Fruit fly (Drosophila melanogaster) whole organism, prepupa: Measurements from ENCODE around the gene CG6066.

Source experiments
- Blimp-1 ChIP-seq: fragments of 200-800 bp; sonication (Bioruptor generic); optimal IDR thresholded peaks from 3 replicates; lab custom pipeline; 2017; ENCODE audit warnings: missing biosample characterization, missing genetic modification characterization, mild to moderate bottlenecking, moderate library complexity, missing genetic modification reagents
- CG10631 ChIP-seq: fragments of 200-800 bp; sonication (Bioruptor generic); optimal IDR thresholded peaks from 2 replicates; lab custom pipeline; 2016; ENCODE audit warnings: missing biosample characterization, missing genetic modification characterization
- CG10669 ChIP-seq: fragments of 200-800 bp; sonication (Bioruptor generic); optimal IDR thresholded peaks from 3 replicates; lab custom pipeline; 2018; ENCODE audit warnings: missing biosample characterization, mild to moderate bottlenecking, missing genetic modification characterization, moderate library complexity
- CG11902 ChIP-seq: fragments of 200-800 bp; sonication (Bioruptor generic); optimal IDR thresholded peaks from 3 replicates; lab custom pipeline; 2016; ENCODE audit warnings: missing biosample characterization, missing genetic modification characterization
- CG15336 ChIP-seq: fragments of 200-800 bp; sonication (Bioruptor generic); IDR thresholded peaks from 2 replicates; pipeline ENCODE4 v1.3.6; 2022; ENCODE audit warnings: missing biosample characterization, missing genetic modification characterization
- CG3032 ChIP-seq: fragments of 200-800 bp; optimal IDR thresholded peaks from 2 replicates; lab custom pipeline; 2019; ENCODE audit warnings: missing biosample characterization, mild to moderate bottlenecking, missing genetic modification characterization, moderate library complexity
- CG32006 ChIP-seq: fragments of 200-800 bp; sonication (Bioruptor generic); optimal IDR thresholded peaks from 3 replicates; lab custom pipeline; 2017; ENCODE audit warnings: missing biosample characterization, mild to moderate bottlenecking, missing genetic modification characterization
- CG3919 ChIP-seq: fragments of 200-800 bp; sonication (Bioruptor generic); optimal IDR thresholded peaks from 3 replicates; lab custom pipeline; 2016; ENCODE audit warnings: missing biosample characterization, missing genetic modification characterization
- CG7368 ChIP-seq: fragments of 200-800 bp; sonication (Bioruptor generic); optimal IDR thresholded peaks from 3 replicates; lab custom pipeline; 2016; ENCODE audit warnings: missing biosample characterization, missing genetic modification characterization
- CG8119 ChIP-seq: fragments of 200-800 bp; sonication (Bioruptor generic); IDR thresholded peaks from 3 replicates; pipeline ENCODE4 v1.3.6; 2022; ENCODE audit warnings: missing biosample characterization, missing genetic modification characterization
- CG8319 ChIP-seq: fragments of 200-800 bp; sonication (Bioruptor generic); optimal IDR thresholded peaks from 3 replicates; lab custom pipeline; 2016; ENCODE audit warnings: missing biosample characterization, missing genetic modification characterization
- CG8632 ChIP-seq: fragments of 200-800 bp; sonication (Bioruptor generic); optimal IDR thresholded peaks from 3 replicates; lab custom pipeline; 2016; ENCODE audit warnings: missing biosample characterization, missing genetic modification characterization
- CG9139 ChIP-seq: fragments of 200-800 bp; sonication (Bioruptor generic); optimal IDR thresholded peaks from 3 replicates; lab custom pipeline; 2017; ENCODE audit warnings: missing biosample characterization, mild to moderate bottlenecking, missing genetic modification characterization
- Eip75B ChIP-seq: fragments of 200-800 bp; sonication (Bioruptor generic); optimal IDR thresholded peaks from 3 replicates; lab custom pipeline; 2016; ENCODE audit warnings: missing biosample characterization, missing genetic modification characterization
- Eip78C ChIP-seq: fragments of 200-800 bp; sonication (Bioruptor generic); peaks from one replicate; lab custom pipeline; 2016; ENCODE audit warnings: missing biosample characterization, missing genetic modification characterization
- Eip93F ChIP-seq: fragments of 200-800 bp; sonication (Bioruptor generic); optimal IDR thresholded peaks from 2 replicates; lab custom pipeline; 2016; ENCODE audit warnings: missing biosample characterization, mild to moderate bottlenecking, missing genetic modification characterization
- Ets96B ChIP-seq: fragments of 200-800 bp; optimal IDR thresholded peaks from 2 replicates; lab custom pipeline; 2019; ENCODE audit warnings: missing biosample characterization, mild to moderate bottlenecking, missing genetic modification characterization, moderate library complexity
- Gug ChIP-seq: fragments of 200-800 bp; sonication (Bioruptor generic); IDR thresholded peaks from 2 replicates; pipeline ENCODE4 v1.3.6; 2022; ENCODE audit warnings: missing biosample characterization, missing genetic modification characterization
- Hr39 ChIP-seq: fragments of 200-800 bp; sonication (Bioruptor generic); optimal IDR thresholded peaks from 2 replicates; lab custom pipeline; 2016; ENCODE audit warnings: missing biosample characterization, missing genetic modification characterization
- Lpt ChIP-seq: fragments of 200-800 bp; sonication (Bioruptor generic); optimal IDR thresholded peaks from 3 replicates; lab custom pipeline; 2016; ENCODE audit warnings: missing biosample characterization, missing genetic modification characterization
- Met ChIP-seq: fragments of 200-800 bp; sonication (Bioruptor generic); optimal IDR thresholded peaks from 3 replicates; lab custom pipeline; 2016; ENCODE audit warnings: missing biosample characterization, missing genetic modification characterization
- Sox102F ChIP-seq: fragments of 200-800 bp; sonication (Bioruptor generic); optimal IDR thresholded peaks from 2 replicates; lab custom pipeline; 2016; ENCODE audit warnings: missing biosample characterization, mild to moderate bottlenecking, missing genetic modification characterization
- Sox14 ChIP-seq: fragments of 200-800 bp; sonication (Bioruptor generic); optimal IDR thresholded peaks from 3 replicates; lab custom pipeline; 2016; ENCODE audit warnings: missing biosample characterization, missing genetic modification characterization
- Sox15 ChIP-seq: fragments of 200-800 bp; sonication (Bioruptor generic); optimal IDR thresholded peaks from 3 replicates; lab custom pipeline; 2016; ENCODE audit warnings: missing biosample characterization, missing genetic modification characterization
- achi ChIP-seq: fragments of 200-800 bp; sonication (Bioruptor generic); optimal IDR thresholded peaks from 3 replicates; lab custom pipeline; 2016; ENCODE audit warnings: missing biosample characterization, missing genetic modification characterization
- acj6 ChIP-seq: fragments of 200-800 bp; sonication (Bioruptor generic); optimal IDR thresholded peaks from 3 replicates; lab custom pipeline; 2016; ENCODE audit warnings: missing biosample characterization, missing genetic modification characterization
- dsx ChIP-seq: fragments of 200-800 bp; optimal IDR thresholded peaks from 3 replicates; lab custom pipeline; 2019; ENCODE audit warnings: missing biosample characterization, mild to moderate bottlenecking, missing genetic modification characterization, moderate library complexity; ENCODE audit not compliant: poor library complexity, severe bottlenecking
- eg ChIP-seq: fragments of 200-800 bp; sonication (Bioruptor generic); IDR thresholded peaks from 3 replicates; pipeline ENCODE4 v1.3.6; 2022; ENCODE audit warnings: missing biosample characterization, missing genetic modification characterization
- fd85E ChIP-seq: fragments of 200-800 bp; sonication (Bioruptor generic); optimal IDR thresholded peaks from 3 replicates; lab custom pipeline; 2016; ENCODE audit warnings: missing biosample characterization, missing genetic modification characterization
- fkh ChIP-seq: fragments of 200-800 bp; sonication (Bioruptor generic); optimal IDR thresholded peaks from 3 replicates; lab custom pipeline; 2017; ENCODE audit warnings: missing biosample characterization, mild to moderate bottlenecking, missing genetic modification characterization, moderate library complexity
- ss ChIP-seq, 2 experiments: fragments of 200-800 bp; sonication (Bioruptor generic); optimal IDR thresholded peaks; 2 replicates in 1 of 2; 3 replicates in 1 of 2; lab custom pipeline; 2017 to 2018; ENCODE audit warnings: mild to moderate bottlenecking in 2 of 2, missing biosample characterization in 2 of 2, missing genetic modification characterization in 2 of 2, moderate library complexity in 1 of 2
- topi ChIP-seq: fragments of 200-800 bp; sonication (Bioruptor generic); optimal IDR thresholded peaks from 3 replicates; lab custom pipeline; 2016; ENCODE audit warnings: missing biosample characterization, missing genetic modification characterization
- vri ChIP-seq: fragments of 200-800 bp; sonication (Bioruptor generic); optimal IDR thresholded peaks from 3 replicates; lab custom pipeline; 2016; ENCODE audit warnings: missing biosample characterization, mild to moderate bottlenecking, missing genetic modification characterization

The CG6066 gene

dm6 chr3R:27084528-27085052 is 31.9 kb downstream of the CG6066 start (continued):
- TF ChIP-seq eg (GFP tag; lab: Robert Waterston, UW) (peak; percentile 73), Sox14 (no peak), Eip93F (GFP tag; lab: Kevin White, UChicago) (no peak), Eip75B (peak; percentile 59), CG10669 (GFP tag; lab: Kevin White, UChicago) (no peak), Gug (GFP tag; lab: Robert Waterston, UW) (no peak), CG32006 (GFP tag; lab: Kevin White, UChicago) (peak; percentile 6), Blimp-1 (GFP tag; lab: Kevin White, UChicago) (peak; percentile 1), CG8319 (peak; percentile 4), Sox15 (GFP tag; lab: Kevin White, UChicago) (no peak), CG11902 (GFP tag; lab: Kevin White, UChicago) (no peak), CG15336 (peak; percentile 17; the same call in 1 of the 2 replicates)

dm6 chr3R:27082752-27083151 is 33.8 kb downstream of the CG6066 start:
- TF ChIP-seq achi (GFP tag; lab: Kevin White, UChicago) (no peak), Eip78C (GFP tag; lab: Kevin White, UChicago) (peak; percentile 52)

dm6 chr3R:27076618-27077017 is 39.9 kb downstream of the CG6066 start:
- TF ChIP-seq fd85E (GFP tag; lab: Kevin White, UChicago) (no peak), Gug (GFP tag; lab: Robert Waterston, UW) (no peak), Lpt (GFP tag; lab: Kevin White, UChicago) (no peak), Eip75B (no peak), fkh (GFP tag; lab: Kevin White, UChicago) (no peak), topi (GFP tag; lab: Kevin White, UChicago) (no peak), dsx (GFP tag; lab: Kevin White, UChicago) (no peak), CG8319 (no peak), vri (GFP tag; lab: Kevin White, UChicago) (no peak), CG8119 (GFP tag; lab: Robert Waterston, UW) (no peak), CG10631 (GFP tag; lab: Kevin White, UChicago) (no peak), CG32006 (GFP tag; lab: Kevin White, UChicago) (no peak), ss (GFP tag; optimal IDR thresholded peaks at IDR 0.05; lab: Kevin White, UChicago) (no peak)
- TF ChIP-seq, all 60 proteins: peak for 0

- TF ChIP-seq Sox102F (GFP tag; lab: Kevin White, UChicago) (peak; percentile 29), eg (GFP tag; lab: Robert Waterston, UW) (peak; percentile 29; the same call in 1 of the 3 replicates), topi (GFP tag; lab: Kevin White, UChicago) (no peak), Met (peak; percentile 10), CG11902 (GFP tag; lab: Kevin White, UChicago) (no peak), acj6 (no peak), dsx (GFP tag; lab: Kevin White, UChicago) (peak; percentile 19), Hr39 (no peak), CG3919 (peak; percentile 4), CG15336 (peak; percentile 34; the same call in 1 of the 2 replicates), Ets96B (tag; lab: Kevin White, UChicago) (no peak), vri (GFP tag; lab: Kevin White, UChicago) (no peak), CG8632 (GFP tag; lab: Kevin White, UChicago) (no peak), Blimp-1 (GFP tag; lab: Kevin White, UChicago) (peak; percentile 84)
- TF ChIP-seq, all 60 proteins: peak for 7
Observed at dm6 chr3R:27075694-27076093, 40.8 kb downstream of the CG6066 start, which contains the start of gene CG14257. CG14257 (plus strand) TSS chr3R:27075870.

dm6 chr3R:27070906-27071498 is 45.5 kb downstream of the CG6066 start:
- TF ChIP-seq CG9139 (no peak), Eip78C (GFP tag; lab: Kevin White, UChicago) (peak; percentile 18), eg (GFP tag; lab: Robert Waterston, UW) (0 out of 3 replicates have a peak, but pooled peaks have one; percentile 17), Hr39 (no peak), Blimp-1 (GFP tag; lab: Kevin White, UChicago) (peak; percentile 50), CG3032 (tag; lab: Kevin White, UChicago) (no peak), CG32006 (GFP tag; lab: Kevin White, UChicago) (peak; percentile 0), CG7368 (no peak)
